Fruit fly (Drosophila melanogaster): ENCODE measurements around the gene Xport-A.
A peak's percentile ranks its signal among the peaks of the same experiment; 100 is the strongest.

Gene Xport-A

dm6 chr3R:19904865-19905373, 10.3 kb downstream of the Xport-A start, which contains the start of the genes Surf6 and RhoGAP92B (continued):
- TF ChIP-seq Mes4 (GFP tag; optimal IDR thresholded peaks at IDR 0.05) (peak; percentile 68), Oaz (GFP tag; IDR thresholded peaks at IDR 0.05) (no peak), CG18764 (GFP tag; optimal IDR thresholded peaks at IDR 0.05) (peak; percentile 50), Blimp-1 (GFP tag; optimal IDR thresholded peaks at IDR 0.05) (peak; percentile 46), Myb (GFP tag; optimal IDR thresholded peaks at IDR 0.05) (peak; percentile 62), CG5180 (GFP tag; optimal IDR thresholded peaks at IDR 0.05) (no peak), sima (GFP tag; optimal IDR thresholded peaks at IDR 0.05) (no peak), CG15601 (tag; optimal IDR thresholded peaks at IDR 0.05) (peak; percentile 72), Six4 (GFP tag; optimal IDR thresholded peaks at IDR 0.05) (peak; percentile 24), CG7987 (GFP tag; optimal IDR thresholded peaks at IDR 0.05) (peak; percentile 35), gce (GFP tag; IDR thresholded peaks at IDR 0.05) (no peak), CG17359 (tag; optimal IDR thresholded peaks at IDR 0.05) (peak; percentile 62), cad (GFP tag; optimal IDR thresholded peaks at IDR 0.05) (no peak), CG16815 (GFP tag; optimal IDR thresholded peaks at IDR 0.05) (no peak), CG12071 (GFP tag; optimal IDR thresholded peaks at IDR 0.05) (peak; percentile 22), corto (GFP tag; optimal IDR thresholded peaks at IDR 0.05) (no peak), dpn (GFP tag; optimal IDR thresholded peaks at IDR 0.05) (peak; percentile 58 to 68), CG8388 (GFP tag; optimal IDR thresholded peaks at IDR 0.05) (no peak), Taf1 (GFP tag; IDR thresholded peaks at IDR 0.05) (peak; percentile 42; the same call in 1 of the 2 replicates), CG7839 (tag; optimal IDR thresholded peaks at IDR 0.05) (peak; percentile 53), CG2116 (GFP tag; optimal IDR thresholded peaks at IDR 0.05) (peak; percentile 69), kah (GFP tag; optimal IDR thresholded peaks at IDR 0.05) (peak; percentile 73), CG3407 (GFP tag; optimal IDR thresholded peaks at IDR 0.05) (peak; percentile 17), unc-4 (GFP tag; IDR thresholded peaks at IDR 0.05; ENCODE audit: partially characterized antibody) (peak; percentile 45; the same call in 1 of the 2 replicates), CG8290 (GFP tag; optimal IDR thresholded peaks at IDR 0.05) (peak; percentile 34), CG8290 (tag; optimal IDR thresholded peaks at IDR 0.05) (peak; percentile 31 to 64), HmgD (GFP tag; optimal IDR thresholded peaks at IDR 0.05) (peak; percentile 74), CG17385 (GFP tag; optimal IDR thresholded peaks at IDR 0.05) (peak; percentile 67), lola (GFP tag; optimal IDR thresholded peaks at IDR 0.05) (peak in 1 of 3 experiments; percentile 44), CG12744 (GFP tag; optimal IDR thresholded peaks at IDR 0.05) (peak; percentile 19), CG4854 (GFP tag; optimal IDR thresholded peaks at IDR 0.05) (peak; percentile 56), pum (GFP tag; optimal IDR thresholded peaks at IDR 0.05) (peak; percentile 45), rib (GFP tag; IDR thresholded peaks at IDR 0.05) (no peak), bab2 (GFP tag; optimal IDR thresholded peaks at IDR 0.05) (peak; percentile 56), CG3726 (GFP tag; IDR thresholded peaks at IDR 0.05) (0 out of 3 replicates have a peak, but pooled peaks have one; percentile 17), caup (GFP tag; optimal IDR thresholded peaks at IDR 0.05; ENCODE audit: severe bottlenecking) (peak; percentile 71), TFAM (GFP tag; optimal IDR thresholded peaks at IDR 0.05) (no peak), ind (GFP tag; optimal IDR thresholded peaks at IDR 0.05) (peak; percentile 54), CG2875 (GFP tag; optimal IDR thresholded peaks at IDR 0.05) (peak; percentile 15), HLH54F (GFP tag; optimal IDR thresholded peaks at IDR 0.05) (peak; percentile 58), bigmax (GFP tag; optimal IDR thresholded peaks at IDR 0.05) (peak; percentile 33), Ravus (GFP tag; IDR thresholded peaks at IDR 0.05) (no peak), CG14860 (GFP tag; IDR thresholded peaks at IDR 0.05; ENCODE audit: partially characterized antibody) (no peak), pros (GFP tag; optimal IDR thresholded peaks at IDR 0.05) (no peak), CG10543 (GFP tag; optimal IDR thresholded peaks at IDR 0.05) (peak; percentile 82), insv (GFP tag; optimal IDR thresholded peaks at IDR 0.05) (peak in 1 of 2 experiments; percentile 70), CG13287 (GFP tag; IDR thresholded peaks at IDR 0.05; ENCODE audit: partially characterized antibody) (peak; percentile 78), CG18619 (GFP tag; optimal IDR thresholded peaks at IDR 0.05) (peak; percentile 67), CG18599 (GFP tag; optimal IDR thresholded peaks at IDR 0.05) (peak; percentile 83)

Data from whole organism, embryonic.